Worm (Caenorhabditis elegans): Measurements from ENCODE around the gene ZK546.2.
A peak's percentile ranks its signal among the peaks of the same experiment; 100 is the strongest.

The ZK546.2 gene

DNA sequence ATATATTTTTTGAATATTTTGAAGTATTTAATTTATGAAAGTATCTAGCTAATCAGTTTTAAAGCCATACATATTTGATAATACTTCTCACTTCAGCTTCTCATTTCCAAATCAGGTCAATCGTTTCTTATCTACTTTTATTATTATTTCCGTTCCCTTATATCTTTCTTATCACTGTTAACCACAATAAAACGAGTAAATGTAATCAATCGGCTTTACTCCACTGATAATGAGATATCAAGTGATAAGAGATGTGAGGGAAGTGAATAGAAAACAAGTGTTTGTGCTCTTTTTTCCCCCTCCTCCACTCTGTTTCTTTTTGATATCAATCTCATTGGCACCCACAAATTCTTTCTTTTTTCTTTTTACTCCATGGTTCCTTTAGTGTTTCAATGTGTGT is 20.7 kb downstream of the ZK546.2 start:
- TF ChIP-seq elt-2 (tag; optimal IDR thresholded peaks at IDR 0.05) (peak; percentile 99), sox-2 (GFP tag; IDR thresholded peaks at IDR 0.05) (no peak)

DNA sequence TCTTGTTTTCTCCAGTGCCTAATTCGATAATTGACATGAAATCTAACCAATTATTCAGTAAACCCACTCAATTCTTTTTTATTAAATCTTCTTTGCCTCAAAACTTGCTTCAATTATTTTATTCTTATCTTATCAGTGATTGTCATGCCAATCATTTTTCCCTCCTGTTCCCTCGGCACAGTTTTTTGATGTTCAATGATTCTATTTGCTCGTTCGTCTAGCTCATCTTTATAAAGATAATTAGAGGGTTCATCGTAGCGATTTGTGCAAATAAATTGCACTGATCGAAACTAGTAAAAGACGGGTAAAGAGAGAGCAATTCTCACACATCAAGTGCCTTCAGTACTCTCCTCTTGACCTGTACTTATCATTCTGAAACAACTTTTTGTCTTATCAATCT is 21.8 kb downstream of the ZK546.2 start:
- TF ChIP-seq pha-2 (tag; optimal IDR thresholded peaks at IDR 0.05) (no peak), elt-2 (tag; optimal IDR thresholded peaks at IDR 0.05) (peak; percentile 93), pag-3 (tag; optimal IDR thresholded peaks at IDR 0.05; ENCODE audit: borderline replicate concordance) (no peak), ceh-6 (GFP tag; optimal IDR thresholded peaks at IDR 0.05) (no peak)

DNA sequence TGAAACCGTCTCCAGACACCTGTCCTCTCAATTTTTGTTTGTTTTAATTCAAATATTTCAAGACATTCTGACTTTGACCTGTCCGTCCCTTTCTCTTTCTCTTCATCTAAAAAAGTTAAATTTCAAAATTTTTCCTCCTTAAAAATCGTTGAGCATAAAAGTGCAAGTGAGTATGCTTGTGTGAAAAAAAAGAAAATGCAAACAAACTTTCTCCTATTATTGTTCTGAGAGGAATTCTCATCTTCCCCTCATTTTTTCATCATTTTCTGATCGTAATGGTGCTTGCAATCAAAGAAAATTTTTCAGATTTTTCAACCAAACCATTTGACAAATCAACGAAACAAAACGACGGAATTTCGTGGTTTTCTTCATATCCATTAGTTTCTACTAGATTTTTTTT is 23.0 kb downstream of the ZK546.2 start, which contains the start of gene shc-2:
shc-2 (plus strand) TSS at position 301 of the 400 bp plus-strand sequence.
- TF ChIP-seq ceh-30 (tag; optimal IDR thresholded peaks at IDR 0.05) = no peak
- no peak for TF ChIP-seq dve-1 (tag; optimal IDR thresholded peaks at IDR 0.05)
- TF ChIP-seq ceh-34 (tag; optimal IDR thresholded peaks at IDR 0.05) = no peak
- no peak for TF ChIP-seq T23F11.4 (GFP tag; optimal IDR thresholded peaks at IDR 0.05)
- TF ChIP-seq unc-42 (tag; optimal IDR thresholded peaks at IDR 0.05) = no peak
- TF ChIP-seq ceh-14 (tag; optimal IDR thresholded peaks at IDR 0.05) = no peak
- no peak for TF ChIP-seq K02D7.2 (tag; optimal IDR thresholded peaks at IDR 0.05)
- no peak for TF ChIP-seq Y22D7AL.16 (tag; optimal IDR thresholded peaks at IDR 0.05)
- TF ChIP-seq ceh-22 (tag; optimal IDR thresholded peaks at IDR 0.05) = no peak
- TF ChIP-seq ceh-48 (tag; optimal IDR thresholded peaks at IDR 0.05) = no peak
- no peak for TF ChIP-seq hlh-30 (tag; optimal IDR thresholded peaks at IDR 0.05; ENCODE audit: insufficient read depth)
- TF ChIP-seq hlh-13 (GFP tag; optimal IDR thresholded peaks at IDR 0.05) = no peak
- TF ChIP-seq npax-4 (tag; optimal IDR thresholded peaks at IDR 0.05) = no peak
- no peak for TF ChIP-seq unc-3 (GFP tag; conservative IDR thresholded peaks at IDR 0.05)
- TF ChIP-seq unc-3 (tag; optimal IDR thresholded peaks at IDR 0.05) = no peak
- no peak for TF ChIP-seq sdc-2 (tag; optimal IDR thresholded peaks at IDR 0.05)
- TF ChIP-seq rnt-1 (tag; optimal IDR thresholded peaks at IDR 0.05) = no peak
- no peak for TF ChIP-seq ets-4 (tag; optimal IDR thresholded peaks at IDR 0.05)

ce11 chrII:4974448-4974951 is 28.7 kb downstream of the ZK546.2 start:
- TF ChIP-seq ceh-34 (tag; optimal IDR thresholded peaks at IDR 0.05) = peak; percentile 93
- no peak for TF ChIP-seq rnt-1 (tag; optimal IDR thresholded peaks at IDR 0.05)

DNA sequence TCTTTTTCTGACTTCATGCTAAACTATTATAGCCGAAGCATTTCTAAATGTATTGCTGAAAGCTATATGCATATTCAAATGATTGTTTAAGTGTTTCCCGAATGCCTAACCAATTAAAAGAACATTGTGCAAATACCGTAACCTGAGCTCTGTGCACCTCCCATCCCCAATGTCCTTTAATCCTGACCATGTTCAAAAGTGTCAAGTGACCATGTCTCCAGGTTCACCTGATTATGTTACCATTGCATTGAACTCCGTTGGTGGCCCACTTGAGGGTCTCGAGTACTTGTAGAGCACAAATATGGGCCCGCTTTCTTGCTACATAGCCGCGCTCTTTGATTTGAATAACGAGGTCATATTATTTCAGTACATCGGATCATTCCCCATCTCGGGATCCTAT is 29.5 kb downstream of the ZK546.2 start:
- TF ChIP-seq C08G9.2 (tag; optimal IDR thresholded peaks at IDR 0.05) = no peak
- peak; percentile 87 for TF ChIP-seq ceh-34 (tag; optimal IDR thresholded peaks at IDR 0.05)
- no peak for TF ChIP-seq rnt-1 (tag; optimal IDR thresholded peaks at IDR 0.05)
- no peak for TF ChIP-seq eyg-1 (tag; optimal IDR thresholded peaks at IDR 0.05)
- no peak for TF ChIP-seq ceh-18 (tag; optimal IDR thresholded peaks at IDR 0.05)

- TF ChIP-seq unc-3 (GFP tag; conservative IDR thresholded peaks at IDR 0.05) (no peak), unc-3 (tag; optimal IDR thresholded peaks at IDR 0.05) (no peak), pros-1 (tag; optimal IDR thresholded peaks at IDR 0.05) (no peak)
These were observed 36.0 kb downstream of the ZK546.2 start for ce11 chrII:4981682-4982404.

DNA sequence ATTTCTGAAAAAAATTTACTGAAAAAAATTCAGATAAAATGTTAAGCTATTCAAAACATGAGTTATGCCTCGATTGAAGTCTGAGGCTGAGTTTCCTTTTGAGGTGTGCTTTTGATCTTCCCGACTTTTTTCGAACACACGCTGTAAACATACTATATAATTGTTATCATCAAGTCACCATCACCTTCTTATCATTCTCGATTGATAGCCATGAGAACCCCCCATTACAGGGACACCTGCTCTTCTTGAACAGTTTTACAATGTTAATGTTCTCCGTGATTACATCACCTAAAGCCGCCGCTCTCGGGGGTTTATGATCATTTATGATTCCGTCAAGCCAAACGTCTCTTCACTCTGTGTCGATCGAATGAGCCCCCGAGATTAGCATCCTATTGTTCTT is 38.3 kb downstream of the ZK546.2 start:
- peak; percentile 96 for TF ChIP-seq elt-2 (tag; optimal IDR thresholded peaks at IDR 0.05)
- TF ChIP-seq sdc-2 (tag; optimal IDR thresholded peaks at IDR 0.05) = no peak
